Fruit fly (Drosophila melanogaster) whole organism, embryonic: Measurements from ENCODE around the gene CG32816.

Experiments
- ATbp ChIP-seq: fragments of 200-800 bp; sonication (Bioruptor generic); optimal IDR thresholded peaks from 2 replicates; lab custom pipeline; 2017; ENCODE audit warnings: missing biosample characterization, mild to moderate bottlenecking, missing genetic modification characterization, missing genetic modification reagents
- Asciz ChIP-seq: fragments of 200-800 bp; sonication (Bioruptor generic); optimal IDR thresholded peaks from 2 replicates; lab custom pipeline; 2017; ENCODE audit warnings: missing biosample characterization, mild to moderate bottlenecking, missing genetic modification characterization, missing genetic modification reagents
- Bgb ChIP-seq: fragments of 200-800 bp; sonication (Bioruptor generic); IDR thresholded peaks from 2 replicates; pipeline ENCODE4 v1.3.6; 2022; ENCODE audit warnings: missing biosample characterization, missing genetic modification characterization; ENCODE audit not compliant: partially characterized antibody
- CG14050 ChIP-seq: fragments of 200-800 bp; sonication (Bioruptor generic); IDR thresholded peaks from 3 replicates; pipeline ENCODE4 v1.3.6; 2022; ENCODE audit warnings: missing biosample characterization, missing genetic modification characterization
- CG1603 ChIP-seq: fragments of 200-800 bp; sonication (Bioruptor generic); optimal IDR thresholded peaks from 2 replicates; lab custom pipeline; 2019; ENCODE audit warnings: missing biosample characterization, mild to moderate bottlenecking, missing genetic modification characterization, moderate library complexity
- CG17568 ChIP-seq: fragments of 200-800 bp; sonication (Bioruptor generic); optimal IDR thresholded peaks from 2 replicates; lab custom pipeline; 2018; ENCODE audit warnings: missing biosample characterization, mild to moderate bottlenecking, missing genetic modification characterization, moderate library complexity
- CG18476 ChIP-seq: fragments of 200-800 bp; sonication (Bioruptor generic); optimal IDR thresholded peaks from 2 replicates; lab custom pipeline; 2016; ENCODE audit warnings: missing biosample characterization, mild to moderate bottlenecking, missing genetic modification characterization
- CG2712 ChIP-seq: fragments of 200-800 bp; optimal IDR thresholded peaks from 3 replicates; lab custom pipeline; 2019; ENCODE audit warnings: missing biosample characterization, mild to moderate bottlenecking, missing genetic modification characterization, moderate library complexity
- CG3163 ChIP-seq: fragments of 200-800 bp; sonication (Bioruptor generic); optimal IDR thresholded peaks from 3 replicates; lab custom pipeline; 2016; ENCODE audit warnings: missing biosample characterization, missing genetic modification characterization
- CG33557 ChIP-seq: fragments of 200-800 bp; sonication (Bioruptor generic); optimal IDR thresholded peaks from 2 replicates; lab custom pipeline; 2019; ENCODE audit warnings: missing biosample characterization, mild to moderate bottlenecking, missing genetic modification characterization, moderate library complexity
- CG4282 ChIP-seq: fragments of 200-800 bp; sonication (Bioruptor generic); optimal IDR thresholded peaks from 2 replicates; lab custom pipeline; 2016; ENCODE audit warnings: missing biosample characterization, missing genetic modification characterization
- Deaf1 ChIP-seq: fragments of 200-800 bp; optimal IDR thresholded peaks from 3 replicates; lab custom pipeline; 2019; ENCODE audit warnings: missing biosample characterization, mild to moderate bottlenecking, missing genetic modification characterization, moderate library complexity
- E2f1 ChIP-seq: fragments of 200-800 bp; sonication (Bioruptor generic); IDR thresholded peaks from 2 replicates; pipeline ENCODE4 v1.3.6; 2022; ENCODE audit warnings: missing biosample characterization, missing genetic modification characterization
- Elba2 ChIP-seq: fragments of 200-800 bp; sonication (Bioruptor generic); optimal IDR thresholded peaks from 3 replicates; lab custom pipeline; 2016; ENCODE audit warnings: missing biosample characterization, missing genetic modification characterization
- Hey ChIP-seq: fragments of 200-800 bp; sonication (Bioruptor generic); optimal IDR thresholded peaks from 3 replicates; lab custom pipeline; 2018; ENCODE audit warnings: missing biosample characterization, mild to moderate bottlenecking, missing genetic modification characterization
- Med ChIP-seq: fragments of 200-800 bp; sonication (Bioruptor generic); peaks from one replicate; lab custom pipeline; 2016; ENCODE audit warnings: missing biosample characterization, missing genetic modification characterization, mild to moderate bottlenecking, inconsistent platforms, moderate library complexity
- Meics ChIP-seq: fragments of 200-800 bp; sonication (Bioruptor generic); optimal IDR thresholded peaks from 2 replicates; lab custom pipeline; 2017; ENCODE audit warnings: missing biosample characterization, mild to moderate bottlenecking, missing genetic modification characterization
- Nf-YA ChIP-seq: fragments of 200-800 bp; sonication (Bioruptor generic); IDR thresholded peaks from 2 replicates; pipeline ENCODE4 v1.3.6; 2022; ENCODE audit warnings: missing biosample characterization, missing genetic modification characterization
- Spps ChIP-seq: fragments of 200-800 bp; sonication (Bioruptor generic); optimal IDR thresholded peaks from 2 replicates; lab custom pipeline; 2018; ENCODE audit warnings: missing biosample characterization, mild to moderate bottlenecking, missing genetic modification characterization
- bsh ChIP-seq, 2 experiments: fragments of 200-800 bp; sonication (Bioruptor generic); optimal IDR thresholded peaks; 2 replicates each; lab custom pipeline; 2017 to 2018; ENCODE audit warnings: mild to moderate bottlenecking in 2 of 2, missing biosample characterization in 2 of 2, missing genetic modification characterization in 2 of 2, moderate library complexity in 1 of 2
- ci ChIP-seq: fragments of 200-800 bp; sonication (Bioruptor generic); IDR thresholded peaks from 3 replicates; pipeline ENCODE4 v1.3.6; 2022; ENCODE audit warnings: missing biosample characterization, missing genetic modification characterization
- fd102C ChIP-seq: fragments of 200-800 bp; sonication (Bioruptor generic); optimal IDR thresholded peaks from 2 replicates; lab custom pipeline; 2018; ENCODE audit warnings: missing biosample characterization, mild to moderate bottlenecking, missing genetic modification characterization, moderate library complexity
- gem ChIP-seq: fragments of 200-800 bp; sonication (Bioruptor generic); optimal IDR thresholded peaks from 2 replicates; lab custom pipeline; 2019; ENCODE audit warnings: missing biosample characterization, mild to moderate bottlenecking, missing genetic modification characterization, moderate library complexity
- her ChIP-seq: fragments of 200-800 bp; sonication (Bioruptor generic); optimal IDR thresholded peaks from 2 replicates; lab custom pipeline; 2016; ENCODE audit warnings: missing biosample characterization, missing genetic modification characterization
- jigr1 ChIP-seq: fragments of 200-800 bp; sonication (Bioruptor generic); IDR thresholded peaks from 3 replicates; pipeline ENCODE4 v1.3.6; 2022; ENCODE audit warnings: missing biosample characterization, missing genetic modification characterization
- kah ChIP-seq: fragments of 200-800 bp; sonication (Bioruptor generic); optimal IDR thresholded peaks from 2 replicates; lab custom pipeline; 2018; ENCODE audit warnings: missing biosample characterization, mild to moderate bottlenecking, missing genetic modification characterization
- oc ChIP-seq: fragments of 200-800 bp; sonication (Bioruptor generic); optimal IDR thresholded peaks from 2 replicates; lab custom pipeline; 2018; ENCODE audit warnings: missing biosample characterization, mild to moderate bottlenecking, missing genetic modification characterization, moderate library complexity
- org-1 ChIP-seq: fragments of 200-800 bp; sonication (Bioruptor generic); optimal IDR thresholded peaks from 2 replicates; lab custom pipeline; 2017; ENCODE audit warnings: missing biosample characterization, missing genetic modification characterization
- sens ChIP-seq: fragments of 200-800 bp; sonication (Bioruptor generic); peaks from one replicate; lab custom pipeline; 2016; ENCODE audit warnings: missing biosample characterization, missing genetic modification characterization
- sim ChIP-seq: fragments of 200-800 bp; sonication (Bioruptor generic); IDR thresholded peaks from 2 replicates; pipeline ENCODE4 v1.3.6; 2022; ENCODE audit warnings: missing biosample characterization, missing genetic modification characterization
- sisA ChIP-seq: fragments of 200-800 bp; sonication (Bioruptor generic); IDR thresholded peaks from 2 replicates; pipeline ENCODE4 v1.3.6; 2022; ENCODE audit warnings: missing biosample characterization, missing genetic modification characterization
- toy ChIP-seq: fragments of 200-800 bp; sonication (Bioruptor generic); IDR thresholded peaks from 2 replicates; pipeline ENCODE4 v1.3.6; 2022; ENCODE audit warnings: missing biosample characterization, missing genetic modification characterization
- ttk ChIP-seq: fragments of 200-800 bp; sonication (Bioruptor generic); IDR thresholded peaks from 2 replicates; pipeline ENCODE4 v2.1.2; 2022; ENCODE audit warnings: missing biosample characterization, missing genetic modification characterization
- vvl ChIP-seq: fragments of 200-800 bp; sonication (Bioruptor generic); IDR thresholded peaks from 2 replicates; pipeline ENCODE4 v1.3.6; 2022; ENCODE audit warnings: missing biosample characterization, missing genetic modification characterization

CG32816 gene

DNA sequence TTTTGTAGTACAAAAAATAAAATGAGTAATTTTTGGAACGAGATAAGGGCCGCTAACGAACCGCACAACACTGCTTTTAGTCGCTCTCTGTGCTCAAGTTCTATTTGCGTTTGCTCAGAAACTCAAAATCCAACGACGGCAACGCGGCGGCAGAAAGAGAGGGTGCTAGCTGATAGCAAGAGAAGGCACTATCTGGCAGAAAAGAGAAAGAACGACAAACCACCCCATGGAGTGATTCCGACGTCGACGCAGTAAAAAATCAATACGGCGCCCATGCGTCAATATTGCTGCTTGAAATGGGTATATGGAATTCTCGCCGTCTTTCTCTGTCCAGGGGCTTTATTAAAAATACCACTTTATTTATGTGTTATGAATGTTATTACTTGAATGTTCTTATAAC is 194.5 kb downstream of the CG32816 start (continued):
- TF ChIP-seq Meics (GFP tag; lab: Kevin White, UChicago): peak; percentile 37
- TF ChIP-seq gem (tag; lab: Kevin White, UChicago): no peak
- no peak for TF ChIP-seq Spps
- no peak for TF ChIP-seq Nf-YA
- TF ChIP-seq sens (GFP tag; lab: Kevin White, UChicago): peak; percentile 90
- TF ChIP-seq CG3163 (GFP tag; lab: Kevin White, UChicago): peak; percentile 73
- TF ChIP-seq fd102C: no peak
- peak; percentile 19; the same call in 1 of the 2 replicates for TF ChIP-seq Bgb (GFP tag; lab: Robert Waterston, UW)
- TF ChIP-seq CG1603 (tag; lab: Kevin White, UChicago): no peak
- peak; percentile 52; the same call in 2 of the 3 replicates for TF ChIP-seq ci (GFP tag; lab: Robert Waterston, UW)
- TF ChIP-seq sim: 0 out of 2 replicates have a peak, but pooled peaks have one; percentile 41
- no peak for TF ChIP-seq her (GFP tag; lab: Kevin White, UChicago)
- TF ChIP-seq Elba2 (GFP tag; lab: Kevin White, UChicago): no peak
- 0 out of 2 replicates have a peak, but pooled peaks have one; percentile 16 for TF ChIP-seq vvl (GFP tag; lab: Robert Waterston, UW)
- TF ChIP-seq CG17568: peak; percentile 12
- TF ChIP-seq Deaf1 (tag; lab: Kevin White, UChicago): peak; percentile 19
- peak; percentile 22 for TF ChIP-seq ATbp (GFP tag; lab: Kevin White, UChicago)
- TF ChIP-seq CG33557 (GFP tag; lab: Kevin White, UChicago): peak; percentile 5
- TF ChIP-seq CG2712 (tag; lab: Kevin White, UChicago): peak; percentile 27
- TF ChIP-seq org-1 (GFP tag; lab: Kevin White, UChicago): no peak
- TF ChIP-seq sisA (GFP tag; lab: Robert Waterston, UW): no peak
- no peak for TF ChIP-seq jigr1 (GFP tag; lab: Robert Waterston, UW)
- no peak for TF ChIP-seq bsh (GFP tag; optimal IDR thresholded peaks at IDR 0.05; lab: Kevin White, UChicago)
- TF ChIP-seq ttk (GFP tag; lab: Robert Waterston, UW): peak; percentile 56
- TF ChIP-seq kah (GFP tag; lab: Kevin White, UChicago): peak; percentile 7
- TF ChIP-seq Asciz (GFP tag; lab: Kevin White, UChicago): no peak

DNA sequence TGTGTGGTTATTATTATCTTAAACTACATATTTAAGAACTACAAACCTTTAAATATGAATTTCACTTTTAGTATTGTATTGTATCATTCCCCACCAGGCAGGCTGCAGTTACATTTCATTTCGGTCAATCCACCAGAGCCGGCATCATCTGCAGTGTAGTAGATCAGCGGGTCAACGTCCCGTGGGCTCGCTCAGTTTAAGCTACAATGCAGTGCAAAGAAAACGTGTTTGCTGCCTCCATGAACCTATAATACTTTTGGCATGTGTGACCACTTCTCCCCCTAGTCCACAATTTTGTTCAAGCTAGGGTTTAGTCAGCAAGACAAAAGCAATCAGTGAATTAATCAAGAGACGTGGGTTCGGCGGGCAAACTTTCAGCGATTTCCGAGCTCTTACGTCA is 202.5 kb downstream of the CG32816 start:
- no peak for TF ChIP-seq CG14050 (GFP tag; lab: Robert Waterston, UW)
- peak; percentile 3 for TF ChIP-seq oc (tag; lab: Kevin White, UChicago)
- no peak for TF ChIP-seq Hey (tag; lab: Kevin White, UChicago)

DNA sequence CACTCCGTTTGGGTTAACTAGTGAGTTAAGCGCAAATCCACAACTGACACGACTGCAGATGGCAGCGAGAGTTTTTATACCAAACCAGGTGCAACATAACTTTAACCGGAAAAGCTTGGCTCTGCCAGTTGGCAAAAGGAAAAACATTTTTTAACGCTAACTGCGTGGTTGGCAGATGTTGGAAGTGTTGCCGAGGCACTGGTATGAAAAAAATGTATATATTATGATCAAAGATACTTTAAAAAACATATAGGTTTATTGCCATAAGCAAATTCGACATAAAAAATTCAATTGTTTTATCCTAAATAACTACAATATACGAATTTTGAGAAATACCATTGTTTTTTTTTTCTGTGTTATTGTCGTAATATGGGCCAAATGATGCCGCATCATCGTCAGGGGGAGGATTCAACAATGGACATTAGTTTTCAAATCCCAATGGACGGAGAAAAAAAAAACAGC is 203.5 kb downstream of the CG32816 start, which contains the start of gene CG13376:
Gene CG13376, minus strand, starts transcription at position 51 of the 462 bp plus-strand sequence.
- no peak for TF ChIP-seq CG4282 (GFP tag; lab: Kevin White, UChicago)
- no peak for TF ChIP-seq CG18476 (GFP tag; lab: Kevin White, UChicago)
- no peak for TF ChIP-seq E2f1
- no peak for TF ChIP-seq toy (GFP tag; lab: Robert Waterston, UW)
- no peak for TF ChIP-seq Med (GFP tag; lab: Kevin White, UChicago)
- TF ChIP-seq gem (tag; lab: Kevin White, UChicago): no peak
